Worm (Caenorhabditis elegans) whole organism, L3 larva: ENCODE results near the gene nas-11.

Experiments used
- fos-1 ChIP-seq: fragments of 150-350 bp; optimal IDR thresholded peaks from 2 replicates; lab custom pipeline; 2014; ENCODE audit warnings: missing biosample characterization, missing genetic modification characterization
- nhr-23 ChIP-seq: fragments of 150-350 bp; optimal IDR thresholded peaks from 2 replicates; lab custom pipeline; 2014; ENCODE audit warnings: missing biosample characterization, missing genetic modification reagents, missing genetic modification characterization
- zag-1 ChIP-seq: fragments of 150-350 bp; optimal IDR thresholded peaks from 2 replicates; lab custom pipeline; 2014; ENCODE audit warnings: missing biosample characterization, missing genetic modification characterization

DNA sequence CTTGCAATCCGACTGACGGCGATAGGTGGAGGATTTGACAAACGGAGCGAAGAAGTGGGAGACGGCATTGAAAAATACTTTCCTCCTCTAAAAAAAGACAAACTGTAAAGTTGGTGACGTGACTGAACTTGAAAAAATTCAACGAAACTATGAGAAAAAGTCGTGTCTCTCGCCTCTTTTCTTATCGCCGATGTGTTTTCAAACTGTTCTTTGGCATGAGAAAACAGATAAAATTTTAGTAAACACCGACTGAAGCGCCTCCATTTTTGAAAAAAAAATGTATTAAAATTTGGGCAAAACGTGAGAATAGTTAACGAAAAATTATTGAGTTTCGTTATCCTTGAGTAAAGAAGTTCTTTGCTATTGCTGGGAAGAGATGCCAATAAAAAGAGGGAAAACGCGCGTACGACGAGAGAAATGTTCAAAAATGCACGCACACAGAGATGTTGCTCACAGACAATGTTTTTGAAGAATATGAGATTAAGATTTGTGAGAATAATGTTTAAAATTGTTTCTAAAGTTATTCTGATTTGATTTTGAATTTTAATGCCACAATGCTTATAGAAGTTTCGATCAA lies 15.5 kb downstream of the nas-11 start:
- TF ChIP-seq fos-1 (no peak), zag-1 (no peak), nhr-23 (tag; lab: Kevin White, UChicago) (no peak)
